Fruit fly (Drosophila melanogaster): Measurements from ENCODE around the gene CG14195.

DNA sequence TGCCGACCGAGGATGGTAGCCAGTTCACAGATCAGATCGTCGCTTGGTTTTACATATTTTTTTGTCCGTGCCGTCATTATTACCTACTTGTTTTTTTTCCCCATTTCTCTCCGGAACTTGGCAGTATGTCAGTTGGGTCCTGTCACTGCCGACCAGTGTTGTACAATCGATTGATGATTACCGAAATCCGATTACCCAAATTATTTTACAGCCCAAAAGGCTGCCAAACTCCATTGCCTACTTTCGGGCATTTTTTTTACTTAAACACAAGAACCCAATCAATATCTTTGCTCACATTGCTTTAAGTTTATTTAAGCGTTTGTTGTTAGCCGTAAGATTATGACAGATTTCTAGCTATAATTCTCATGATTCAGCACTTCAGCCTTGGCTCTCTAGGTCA lies 41.1 kb downstream of the CG14195 start, which contains the start of gene Inx5:
- TF ChIP-seq h (optimal IDR thresholded peaks at IDR 0.05) (no peak), psq (optimal IDR thresholded peaks at IDR 0.05) (no peak), Sin3A (optimal IDR thresholded peaks at IDR 0.05) (no peak), insv (optimal IDR thresholded peaks at IDR 0.05) (no peak), ttk (optimal IDR thresholded peaks at IDR 0.05) (no peak), Myc (optimal IDR thresholded peaks at IDR 0.05) (no peak)
